Worm (Caenorhabditis elegans): ENCODE results near the gene nep-1.

nep-1 gene

ce11 chrII:11612034-11612723, 44.8 kb downstream of the nep-1 start, which contains the start of gene F07A11.5:
Gene F07A11.5, plus strand, starts transcription at chrII:11612300.
- no peak for TF ChIP-seq rbr-2 (tag; optimal IDR thresholded peaks at IDR 0.05)
- TF ChIP-seq hlh-11 (tag; optimal IDR thresholded peaks at IDR 0.05), result peak; percentile 17
- peak; percentile 2 for TF ChIP-seq dve-1 (tag; optimal IDR thresholded peaks at IDR 0.05; ENCODE audit: insufficient read depth)
- no peak for TF ChIP-seq ces-1 (GFP tag; optimal IDR thresholded peaks at IDR 0.05)
- no peak for TF ChIP-seq jun-1 (tag; optimal IDR thresholded peaks at IDR 0.05)
- no peak for TF ChIP-seq ctbp-1 (GFP tag; IDR thresholded peaks at IDR 0.05)
- TF ChIP-seq mdl-1 (tag; optimal IDR thresholded peaks at IDR 0.05), result peak in 1 of 2 experiments; percentile 29
- TF ChIP-seq R02D3.7 (tag; optimal IDR thresholded peaks at IDR 0.05), result no peak
- TF ChIP-seq nhr-48 (tag; optimal IDR thresholded peaks at IDR 0.05), result no peak
- TF ChIP-seq set-16 (GFP tag; IDR thresholded peaks at IDR 0.05), result no peak
- no peak for TF ChIP-seq nhr-41 (GFP tag; IDR thresholded peaks at IDR 0.05)
- TF ChIP-seq hlh-30 (tag; optimal IDR thresholded peaks at IDR 0.05; ENCODE audit: insufficient read depth), result peak; percentile 52
- TF ChIP-seq lim-7 (GFP tag; IDR thresholded peaks at IDR 0.05), result 0 out of 2 replicates have a peak, but pooled peaks have one; percentile 51
- TF ChIP-seq lin-1 (GFP tag; IDR thresholded peaks at IDR 0.05), result no peak
- TF ChIP-seq mes-2 (tag; optimal IDR thresholded peaks at IDR 0.05; ENCODE audit: poor library complexity, severe bottlenecking), result no peak
- TF ChIP-seq dmd-6 (GFP tag; IDR thresholded peaks at IDR 0.05), result peak; percentile 50
- TF ChIP-seq Y75B8A.6 (GFP tag; IDR thresholded peaks at IDR 0.05), result no peak
- peak; percentile 9 for TF ChIP-seq mxl-3 (GFP tag; optimal IDR thresholded peaks at IDR 0.05)
- TF ChIP-seq daf-16 (GFP tag; optimal IDR thresholded peaks at IDR 0.05), result no peak
- TF ChIP-seq daf-16 (tag; optimal IDR thresholded peaks at IDR 0.05), result peak; percentile 57

ce11 chrII:11611462-11611861, 45.5 kb downstream of the nep-1 start:
- peak; percentile 62 for TF ChIP-seq pqm-1 (tag; optimal IDR thresholded peaks at IDR 0.05)
- peak; percentile 44 for TF ChIP-seq nhr-77 (tag; optimal IDR thresholded peaks at IDR 0.05)
- peak; percentile 57 for TF ChIP-seq hlh-11 (tag; optimal IDR thresholded peaks at IDR 0.05)
- peak; percentile 24 for TF ChIP-seq mep-1 (tag; optimal IDR thresholded peaks at IDR 0.05)
- TF ChIP-seq tra-1 (GFP tag; IDR thresholded peaks at IDR 0.05), result peak; percentile 66
- TF ChIP-seq nhr-28 (tag; optimal IDR thresholded peaks at IDR 0.05), result peak; percentile 39
- TF ChIP-seq mxl-2 (GFP tag; conservative IDR thresholded peaks at IDR 0.05), result peak; percentile 53; the same call in 1 of the 2 replicates
- TF ChIP-seq dve-1 (tag; optimal IDR thresholded peaks at IDR 0.05; ENCODE audit: insufficient read depth), result peak; percentile 52
- 0 out of 2 replicates have a peak, but pooled peaks have one; percentile 27 for TF ChIP-seq lin-1 (GFP tag; IDR thresholded peaks at IDR 0.05)
- TF ChIP-seq dmd-6 (GFP tag; IDR thresholded peaks at IDR 0.05), result peak; percentile 85
- TF ChIP-seq nhr-111 (GFP tag; optimal IDR thresholded peaks at IDR 0.05), result no peak
- TF ChIP-seq ceh-28 (tag; optimal IDR thresholded peaks at IDR 0.05), result no peak
- no peak for TF ChIP-seq fkh-10 (GFP tag; optimal IDR thresholded peaks at IDR 0.05)
- peak in 1 of 2 experiments; percentile 13 for TF ChIP-seq lsy-2 (tag; optimal IDR thresholded peaks at IDR 0.05)
- no peak for TF ChIP-seq egl-27 (tag; optimal IDR thresholded peaks at IDR 0.05)
- TF ChIP-seq hlh-30 (tag; optimal IDR thresholded peaks at IDR 0.05; ENCODE audit: insufficient read depth), result peak; percentile 78
- TF ChIP-seq daf-16 (GFP tag; optimal IDR thresholded peaks at IDR 0.05), result no peak
- peak; percentile 30 for TF ChIP-seq daf-16 (tag; optimal IDR thresholded peaks at IDR 0.05)

ce11 chrII:11604613-11605012, 52.4 kb downstream of the nep-1 start:
- TF ChIP-seq vab-7 (GFP tag; IDR thresholded peaks at IDR 0.05), result no peak
- TF ChIP-seq daf-16 (GFP tag; optimal IDR thresholded peaks at IDR 0.05), result no peak
- TF ChIP-seq daf-16 (tag; optimal IDR thresholded peaks at IDR 0.05), result peak; percentile 78
- peak; percentile 30 for TF ChIP-seq mep-1 (tag; optimal IDR thresholded peaks at IDR 0.05)
- TF ChIP-seq dve-1 (tag; optimal IDR thresholded peaks at IDR 0.05; ENCODE audit: insufficient read depth), result peak; percentile 66
- TF ChIP-seq pqm-1 (tag; optimal IDR thresholded peaks at IDR 0.05), result peak; percentile 85
- TF ChIP-seq rbr-2 (tag; optimal IDR thresholded peaks at IDR 0.05), result no peak
- TF ChIP-seq dmd-6 (GFP tag; IDR thresholded peaks at IDR 0.05), result peak; percentile 49
- peak; percentile 32 for TF ChIP-seq hlh-11 (tag; optimal IDR thresholded peaks at IDR 0.05)
- peak; percentile 40 for TF ChIP-seq nhr-28 (tag; optimal IDR thresholded peaks at IDR 0.05)
